Fruit fly (Drosophila melanogaster) whole organism, embryonic: ENCODE measurements around the gene Osi21.

Experiments
- Antp ChIP-seq: fragments of 200-800 bp; sonication (Bioruptor generic); optimal IDR thresholded peaks from 3 replicates; lab custom pipeline; 2016; ENCODE audit warnings: missing biosample characterization, missing genetic modification characterization
- CG12659 ChIP-seq: fragments of 200-800 bp; sonication (Bioruptor generic); optimal IDR thresholded peaks from 3 replicates; lab custom pipeline; 2017; ENCODE audit warnings: mild to moderate bottlenecking, missing biosample characterization, missing genetic modification reagents, missing genetic modification characterization
- CG14014 ChIP-seq: fragments of 200-800 bp; sonication (Bioruptor generic); IDR thresholded peaks from 2 replicates; pipeline ENCODE4 v1.3.6; 2022; ENCODE audit warnings: missing biosample characterization, missing genetic modification characterization
- CG14050 ChIP-seq: fragments of 200-800 bp; sonication (Bioruptor generic); IDR thresholded peaks from 3 replicates; pipeline ENCODE4 v1.3.6; 2022; ENCODE audit warnings: missing biosample characterization, missing genetic modification characterization
- CG15601 ChIP-seq: fragments of 200-800 bp; sonication (Bioruptor generic); optimal IDR thresholded peaks from 3 replicates; lab custom pipeline; 2019; ENCODE audit warnings: missing biosample characterization, mild to moderate bottlenecking, missing genetic modification characterization, moderate library complexity
- CG1603 ChIP-seq: fragments of 200-800 bp; sonication (Bioruptor generic); optimal IDR thresholded peaks from 2 replicates; lab custom pipeline; 2019; ENCODE audit warnings: missing biosample characterization, mild to moderate bottlenecking, missing genetic modification characterization, moderate library complexity
- CG17385 ChIP-seq: fragments of 200-800 bp; sonication (Bioruptor generic); optimal IDR thresholded peaks from 3 replicates; lab custom pipeline; 2018; ENCODE audit warnings: missing biosample characterization, mild to moderate bottlenecking, missing genetic modification characterization
- CG17802 ChIP-seq: fragments of 200-800 bp; sonication (Bioruptor generic); optimal IDR thresholded peaks from 2 replicates; lab custom pipeline; 2018; ENCODE audit warnings: missing biosample characterization, mild to moderate bottlenecking, missing genetic modification characterization, moderate library complexity
- CG1832 ChIP-seq: fragments of 200-800 bp; sonication (Bioruptor generic); optimal IDR thresholded peaks from 2 replicates; lab custom pipeline; 2017; ENCODE audit warnings: missing biosample characterization, mild to moderate bottlenecking, missing genetic modification characterization, inconsistent platforms
- CG2202 ChIP-seq: fragments of 200-800 bp; sonication (Bioruptor generic); optimal IDR thresholded peaks from 2 replicates; lab custom pipeline; 2018; ENCODE audit warnings: missing biosample characterization, mild to moderate bottlenecking, missing genetic modification characterization
- CG30403 ChIP-seq: fragments of 200-800 bp; sonication (Bioruptor generic); optimal IDR thresholded peaks from 3 replicates; lab custom pipeline; 2016; ENCODE audit warnings: missing biosample characterization, missing genetic modification characterization
- CG31388 ChIP-seq: fragments of 200-800 bp; sonication (Bioruptor generic); optimal IDR thresholded peaks from 2 replicates; lab custom pipeline; 2016; ENCODE audit warnings: missing biosample characterization, missing genetic modification characterization
- CG32772 ChIP-seq: fragments of 200-800 bp; sonication (Bioruptor generic); IDR thresholded peaks from 2 replicates; pipeline ENCODE4 v1.3.6; 2022; ENCODE audit warnings: missing biosample characterization, missing genetic modification characterization
- CG3726 ChIP-seq: fragments of 200-800 bp; sonication (Bioruptor generic); IDR thresholded peaks from 3 replicates; pipeline ENCODE4, ENCODE4 v1.3.6; 2022; ENCODE audit warnings: missing biosample characterization, missing genetic modification characterization
- CG3847 ChIP-seq: fragments of 200-800 bp; sonication (Bioruptor generic); IDR thresholded peaks from 2 replicates; pipeline ENCODE4 v1.3.6; 2022; ENCODE audit warnings: missing biosample characterization, missing genetic modification characterization
- CG4820 ChIP-seq: fragments of 200-800 bp; sonication (Bioruptor generic); optimal IDR thresholded peaks from 3 replicates; lab custom pipeline; 2016; ENCODE audit warnings: missing biosample characterization, missing genetic modification characterization
- CG6765 ChIP-seq: fragments of 200-800 bp; sonication (Bioruptor generic); optimal IDR thresholded peaks from 3 replicates; lab custom pipeline; 2017; ENCODE audit warnings: missing biosample characterization, mild to moderate bottlenecking, missing genetic modification characterization
- CG7357 ChIP-seq: fragments of 200-800 bp; sonication (Bioruptor generic); IDR thresholded peaks from 3 replicates; pipeline ENCODE4 v1.3.6; 2022; ENCODE audit warnings: missing biosample characterization, missing genetic modification characterization
- CoRest ChIP-seq: fragments of 200-800 bp; sonication (Bioruptor generic); optimal IDR thresholded peaks from 3 replicates; lab custom pipeline; 2018; ENCODE audit warnings: missing biosample characterization, mild to moderate bottlenecking, missing genetic modification characterization, moderate library complexity
- Dbx ChIP-seq: fragments of 200-800 bp; sonication (Bioruptor generic); IDR thresholded peaks from 3 replicates; pipeline ENCODE4 v1.3.6; 2022; ENCODE audit warnings: missing biosample characterization, missing genetic modification characterization
- Eip74EF ChIP-seq, 2 experiments: fragments of 200-800 bp in 1 of 2; fragments of >200 bp in 1 of 2; sonication (Bioruptor generic) in 1 of 2; optimal IDR thresholded peaks; 2 replicates each; lab custom pipeline; 2017 to 2019; ENCODE audit warnings: missing biosample characterization in 2 of 2, missing genetic modification characterization in 2 of 2, mild to moderate bottlenecking in 1 of 2, moderate library complexity in 1 of 2
- Hr51 ChIP-seq, 2 experiments: fragments of 200-800 bp; sonication (Bioruptor generic); optimal IDR thresholded peaks; 2 replicates in 1 of 2; 3 replicates in 1 of 2; lab custom pipeline; 2016 to 2018; ENCODE audit warnings: missing biosample characterization in 2 of 2, missing genetic modification characterization in 2 of 2, mild to moderate bottlenecking in 1 of 2, moderate library complexity in 1 of 2
- Jarid2 ChIP-seq: fragments of 200-800 bp; sonication (Bioruptor generic); optimal IDR thresholded peaks from 3 replicates; lab custom pipeline; 2017; ENCODE audit warnings: mild to moderate bottlenecking, missing biosample characterization, missing genetic modification reagents, missing genetic modification characterization
- Med ChIP-seq: fragments of 200-800 bp; sonication (Bioruptor generic); peaks from one replicate; lab custom pipeline; 2016; ENCODE audit warnings: missing biosample characterization, missing genetic modification characterization, mild to moderate bottlenecking, inconsistent platforms, moderate library complexity
- Mes4 ChIP-seq: fragments of 200-800 bp; sonication (Bioruptor generic); optimal IDR thresholded peaks from 2 replicates; lab custom pipeline; 2016; ENCODE audit warnings: missing biosample characterization, missing genetic modification characterization
- ase ChIP-seq: fragments of 200-800 bp; sonication (Bioruptor generic); IDR thresholded peaks from 3 replicates; pipeline ENCODE4 v1.3.6; 2022; ENCODE audit warnings: missing biosample characterization, missing genetic modification characterization
- bab2 ChIP-seq: fragments of 200-800 bp; sonication (Bioruptor generic); optimal IDR thresholded peaks from 2 replicates; lab custom pipeline; 2016; ENCODE audit warnings: missing biosample characterization, missing genetic modification characterization
- chif ChIP-seq, 2 experiments: fragments of 200-800 bp; sonication (Bioruptor generic); optimal IDR thresholded peaks; 3 replicates each; lab custom pipeline; 2016; ENCODE audit warnings: missing biosample characterization in 2 of 2, missing genetic modification characterization in 2 of 2
- crp ChIP-seq, 2 experiments: fragments of 200-800 bp; sonication (Bioruptor generic); optimal IDR thresholded peaks; 2 replicates in 1 of 2; 3 replicates in 1 of 2; lab custom pipeline; 2017; ENCODE audit warnings: missing biosample characterization in 2 of 2, missing genetic modification characterization in 2 of 2, mild to moderate bottlenecking in 1 of 2, moderate library complexity in 1 of 2
- dmrt11E ChIP-seq: fragments of 200-800 bp; sonication (Bioruptor generic); optimal IDR thresholded peaks from 3 replicates; lab custom pipeline; 2018; ENCODE audit warnings: missing biosample characterization, mild to moderate bottlenecking, missing genetic modification characterization, moderate library complexity
- dysf ChIP-seq: fragments of 200-800 bp; sonication (Bioruptor generic); IDR thresholded peaks from 3 replicates; pipeline ENCODE4 v1.3.6; 2022; ENCODE audit warnings: missing biosample characterization, missing genetic modification characterization
- gcm ChIP-seq: fragments of 200-800 bp; sonication (Bioruptor generic); optimal IDR thresholded peaks from 2 replicates; lab custom pipeline; 2019; ENCODE audit warnings: missing biosample characterization, mild to moderate bottlenecking, missing genetic modification characterization, moderate library complexity
- gem ChIP-seq: fragments of 200-800 bp; sonication (Bioruptor generic); optimal IDR thresholded peaks from 2 replicates; lab custom pipeline; 2019; ENCODE audit warnings: missing biosample characterization, mild to moderate bottlenecking, missing genetic modification characterization, moderate library complexity
- grau ChIP-seq: fragments of 200-800 bp; optimal IDR thresholded peaks from 3 replicates; lab custom pipeline; 2019; ENCODE audit warnings: missing biosample characterization, mild to moderate bottlenecking, missing genetic modification characterization, moderate library complexity
- gro ChIP-seq: fragments of 200-800 bp; sonication (Bioruptor generic); optimal IDR thresholded peaks from 2 replicates; lab custom pipeline; 2016; ENCODE audit warnings: missing biosample characterization, missing genetic modification characterization
- her ChIP-seq: fragments of 200-800 bp; sonication (Bioruptor generic); optimal IDR thresholded peaks from 2 replicates; lab custom pipeline; 2016; ENCODE audit warnings: missing biosample characterization, missing genetic modification characterization
- kah ChIP-seq: fragments of 200-800 bp; sonication (Bioruptor generic); optimal IDR thresholded peaks from 2 replicates; lab custom pipeline; 2018; ENCODE audit warnings: missing biosample characterization, mild to moderate bottlenecking, missing genetic modification characterization
- ken ChIP-seq: fragments of 200-800 bp; sonication (Bioruptor generic); IDR thresholded peaks from 3 replicates; pipeline ENCODE4 v1.3.6; 2022; ENCODE audit warnings: missing biosample characterization, missing genetic modification characterization
- luna ChIP-seq: fragments of 200-800 bp; sonication (Bioruptor generic); optimal IDR thresholded peaks from 2 replicates; lab custom pipeline; 2016; ENCODE audit warnings: missing biosample characterization, missing genetic modification characterization
- mam ChIP-seq: fragments of 200-800 bp; sonication (Bioruptor generic); optimal IDR thresholded peaks from 3 replicates; lab custom pipeline; 2016; ENCODE audit warnings: missing biosample characterization, missing genetic modification characterization
- oc ChIP-seq: fragments of 200-800 bp; sonication (Bioruptor generic); optimal IDR thresholded peaks from 2 replicates; lab custom pipeline; 2018; ENCODE audit warnings: missing biosample characterization, mild to moderate bottlenecking, missing genetic modification characterization, moderate library complexity
- phol ChIP-seq: fragments of 200-800 bp; sonication (Bioruptor generic); optimal IDR thresholded peaks from 3 replicates; lab custom pipeline; 2018; ENCODE audit warnings: missing biosample characterization, mild to moderate bottlenecking, missing genetic modification characterization, moderate library complexity
- ranshi ChIP-seq: fragments of 200-800 bp; sonication (Bioruptor generic); IDR thresholded peaks from 2 replicates; pipeline ENCODE4 v1.3.6; 2022; ENCODE audit warnings: missing biosample characterization, missing genetic modification characterization
- repo ChIP-seq: fragments of 200-800 bp; sonication (Bioruptor generic); optimal IDR thresholded peaks from 2 replicates; lab custom pipeline; 2016; ENCODE audit warnings: missing biosample characterization, missing genetic modification characterization
- ro ChIP-seq: fragments of 200-800 bp; sonication (Bioruptor generic); IDR thresholded peaks from 2 replicates; pipeline ENCODE4 v1.3.6; 2022; ENCODE audit warnings: missing biosample characterization, missing genetic modification characterization
- run ChIP-seq: fragments of 200-800 bp; sonication (Bioruptor generic); optimal IDR thresholded peaks from 3 replicates; lab custom pipeline; 2018; ENCODE audit warnings: missing biosample characterization, mild to moderate bottlenecking, missing genetic modification characterization
- schlank ChIP-seq: fragments of 200-800 bp; sonication (Bioruptor generic); optimal IDR thresholded peaks from 2 replicates; lab custom pipeline; 2018; ENCODE audit warnings: missing biosample characterization, mild to moderate bottlenecking, missing genetic modification characterization
- sens ChIP-seq: fragments of 200-800 bp; sonication (Bioruptor generic); peaks from one replicate; lab custom pipeline; 2016; ENCODE audit warnings: missing biosample characterization, missing genetic modification characterization
- stc ChIP-seq: fragments of 200-800 bp; sonication (Bioruptor generic); IDR thresholded peaks from 2 replicates; pipeline ENCODE4 v1.3.6; 2022; ENCODE audit warnings: missing biosample characterization, missing genetic modification characterization
- sug ChIP-seq: fragments of 200-800 bp; optimal IDR thresholded peaks from 2 replicates; lab custom pipeline; 2019; ENCODE audit warnings: missing biosample characterization, mild to moderate bottlenecking, missing genetic modification characterization, moderate library complexity

The Osi21 gene

dm6 chr2L:11323917-11324316, 38.4 kb upstream of the Osi21 start (continued):
- TF ChIP-seq CG30403 (GFP tag; lab: Kevin White, UChicago) = peak; percentile 53
- peak; percentile 28; the same call in 1 of the 3 replicates for TF ChIP-seq CG14050
- TF ChIP-seq ro (GFP tag; lab: Robert Waterston, UW) = 0 out of 2 replicates have a peak, but pooled peaks have one; percentile 9
- TF ChIP-seq sens (GFP tag; lab: Kevin White, UChicago) = peak; percentile 92
- TF ChIP-seq Antp = peak; percentile 36
- TF ChIP-seq CG17802 (tag; lab: Kevin White, UChicago) = peak; percentile 35
- peak; percentile 86 for TF ChIP-seq CG1603 (tag; lab: Kevin White, UChicago)
- peak; percentile 65; the same call in 2 of the 3 replicates for TF ChIP-seq dysf (GFP tag; lab: Robert Waterston, UW)
- peak in 1 of 2 experiments; percentile 64 for TF ChIP-seq Hr51 (GFP tag; optimal IDR thresholded peaks at IDR 0.05; lab: Kevin White, UChicago)
- peak; percentile 2 for TF ChIP-seq Jarid2
- peak; percentile 40 for TF ChIP-seq CG17385 (GFP tag; lab: Kevin White, UChicago)
- TF ChIP-seq Med (GFP tag; lab: Kevin White, UChicago) = peak; percentile 88
- TF ChIP-seq CG15601 (tag; lab: Kevin White, UChicago) = peak; percentile 20
- peak; percentile 48; the same call in 1 of the 2 replicates for TF ChIP-seq CG14014
- TF ChIP-seq schlank (tag; lab: Kevin White, UChicago) = no peak
- TF ChIP-seq chif (GFP tag; optimal IDR thresholded peaks at IDR 0.05; lab: Kevin White, UChicago) = peak; percentile 67 to 69
- no peak for TF ChIP-seq CG6765 (GFP tag; lab: Kevin White, UChicago)
- TF ChIP-seq Mes4 = peak; percentile 66
- peak; percentile 67; the same call in 1 of the 2 replicates for TF ChIP-seq ranshi
- peak; percentile 63 for TF ChIP-seq stc
- no peak for TF ChIP-seq sug (tag; lab: Kevin White, UChicago)
- TF ChIP-seq repo (GFP tag; lab: Kevin White, UChicago) = peak; percentile 20
- TF ChIP-seq CG31388 = peak; percentile 9
- TF ChIP-seq CG12659 (GFP tag; lab: Kevin White, UChicago) = peak; percentile 23
- TF ChIP-seq Dbx = no peak
- TF ChIP-seq CG3726 (GFP tag; lab: Robert Waterston, UW) = 0 out of 3 replicates have a peak, but pooled peaks have one; percentile 58
- TF ChIP-seq dmrt11E (tag; lab: Kevin White, UChicago) = peak; percentile 78
- TF ChIP-seq CoRest (tag; lab: Kevin White, UChicago) = peak; percentile 36
- peak; percentile 53; the same call in 2 of the 3 replicates for TF ChIP-seq ase (GFP tag; lab: Robert Waterston, UW)
- peak; percentile 60 for TF ChIP-seq oc (tag; lab: Kevin White, UChicago)
- TF ChIP-seq bab2 (GFP tag; lab: Kevin White, UChicago) = peak; percentile 42
- TF ChIP-seq CG2202 (tag; lab: Kevin White, UChicago) = peak; percentile 46
- peak; percentile 26 for TF ChIP-seq mam (GFP tag; lab: Kevin White, UChicago)
- TF ChIP-seq gro (GFP tag; lab: Kevin White, UChicago) = no peak
- TF ChIP-seq luna (GFP tag; lab: Kevin White, UChicago) = no peak
- peak in 1 of 2 experiments; percentile 41 for TF ChIP-seq Eip74EF (GFP tag; optimal IDR thresholded peaks at IDR 0.05; lab: Kevin White, UChicago)
- peak; percentile 50; the same call in 1 of the 3 replicates for TF ChIP-seq ken
- TF ChIP-seq CG3847 (GFP tag; lab: Robert Waterston, UW) = peak; percentile 24; the same call in 1 of the 2 replicates
- TF ChIP-seq phol = peak; percentile 70
- TF ChIP-seq gcm (GFP tag; lab: Kevin White, UChicago) = peak; percentile 35
- no peak for TF ChIP-seq crp (GFP tag; optimal IDR thresholded peaks at IDR 0.05; lab: Kevin White, UChicago)
- TF ChIP-seq CG32772 (GFP tag; lab: Robert Waterston, UW) = peak; percentile 63
- 0 out of 3 replicates have a peak, but pooled peaks have one; percentile 15 for TF ChIP-seq CG7357 (GFP tag; lab: Robert Waterston, UW)
- TF ChIP-seq grau (tag; lab: Kevin White, UChicago) = peak; percentile 55
- peak; percentile 2 for TF ChIP-seq her
- no peak for TF ChIP-seq kah
- TF ChIP-seq CG1832 (GFP tag; lab: Kevin White, UChicago) = no peak
- peak; percentile 6 for TF ChIP-seq run
- TF ChIP-seq gem (tag; lab: Kevin White, UChicago) = peak; percentile 80
- peak; percentile 63 for TF ChIP-seq CG4820 (GFP tag; lab: Kevin White, UChicago)
